Fruit fly (Drosophila melanogaster) whole organism, embryonic: ENCODE measurements around the gene CG13055.

ENCODE experiments used
- Asciz ChIP-seq: fragments of 200-800 bp; sonication (Bioruptor generic); optimal IDR thresholded peaks from 2 replicates; lab custom pipeline; 2017; ENCODE audit warnings: missing biosample characterization, mild to moderate bottlenecking, missing genetic modification characterization, missing genetic modification reagents
- CG11456 ChIP-seq: fragments of 200-800 bp; sonication (Bioruptor generic); IDR thresholded peaks from 3 replicates; pipeline ENCODE4 v1.3.6; 2022; ENCODE audit warnings: missing biosample characterization, missing genetic modification characterization
- CG14441 ChIP-seq: fragments of 200-800 bp; sonication (Bioruptor generic); IDR thresholded peaks from 2 replicates; pipeline ENCODE4 v1.3.6; 2022; ENCODE audit warnings: missing biosample characterization, missing genetic modification characterization
- CG15696 ChIP-seq: fragments of 200-800 bp; sonication (Bioruptor generic); optimal IDR thresholded peaks from 2 replicates; lab custom pipeline; 2019; ENCODE audit warnings: missing biosample characterization, mild to moderate bottlenecking, missing genetic modification characterization, moderate library complexity
- CG1647 ChIP-seq: fragments of 200-800 bp; sonication (Bioruptor generic); optimal IDR thresholded peaks from 3 replicates; lab custom pipeline; 2016; ENCODE audit warnings: missing biosample characterization, missing genetic modification characterization
- CG16779 ChIP-seq: fragments of 200-800 bp; sonication (Bioruptor generic); IDR thresholded peaks from 2 replicates; pipeline ENCODE4 v1.3.6; 2022; ENCODE audit warnings: missing biosample characterization, missing genetic modification characterization
- CG34224 ChIP-seq: fragments of 200-800 bp; sonication (Bioruptor generic); IDR thresholded peaks from 3 replicates; pipeline ENCODE4 v1.3.6; 2022; ENCODE audit warnings: missing biosample characterization, missing genetic modification characterization; ENCODE audit not compliant: partially characterized antibody
- CG6654 ChIP-seq: fragments of 200-800 bp; sonication (Bioruptor generic); optimal IDR thresholded peaks from 2 replicates; lab custom pipeline; 2017; ENCODE audit warnings: missing biosample characterization, mild to moderate bottlenecking, missing genetic modification characterization
- Camta ChIP-seq: fragments of 200-800 bp; sonication (Bioruptor generic); optimal IDR thresholded peaks from 2 replicates; lab custom pipeline; 2016; ENCODE audit warnings: missing biosample characterization, missing genetic modification characterization
- Dfd ChIP-seq, 2 experiments: fragments of >200 bp; optimal IDR thresholded peaks; 2 replicates each; lab custom pipeline; 2017; ENCODE audit warnings: missing biosample characterization in 2 of 2, missing genetic modification characterization in 2 of 2
- Drgx ChIP-seq: fragments of 200-800 bp; sonication (Bioruptor generic); IDR thresholded peaks from 2 replicates; pipeline ENCODE4 v1.3.6; 2022; ENCODE audit warnings: missing biosample characterization, missing genetic modification characterization
- Gsc ChIP-seq: fragments of 200-800 bp; sonication (Bioruptor generic); IDR thresholded peaks from 2 replicates; pipeline ENCODE4 v1.3.6; 2022; ENCODE audit warnings: missing biosample characterization, missing genetic modification characterization
- Mad ChIP-seq: fragments of 200-800 bp; sonication (Bioruptor generic); optimal IDR thresholded peaks from 2 replicates; lab custom pipeline; 2016; ENCODE audit warnings: missing biosample characterization, missing genetic modification characterization
- Side ChIP-seq: fragments of 200-800 bp; sonication (Bioruptor generic); optimal IDR thresholded peaks from 2 replicates; lab custom pipeline; 2016; ENCODE audit warnings: missing biosample characterization, missing genetic modification characterization
- Spps ChIP-seq: fragments of 200-800 bp; sonication (Bioruptor generic); optimal IDR thresholded peaks from 2 replicates; lab custom pipeline; 2018; ENCODE audit warnings: missing biosample characterization, mild to moderate bottlenecking, missing genetic modification characterization
- YL-1 ChIP-seq: fragments of 200-800 bp; sonication (Bioruptor generic); optimal IDR thresholded peaks from 3 replicates; lab custom pipeline; 2017; ENCODE audit warnings: missing biosample characterization, mild to moderate bottlenecking, missing genetic modification characterization
- abd-A ChIP-seq: fragments of 200-800 bp; sonication (Bioruptor generic); optimal IDR thresholded peaks from 3 replicates; lab custom pipeline; 2019; ENCODE audit warnings: missing biosample characterization, mild to moderate bottlenecking, missing genetic modification characterization, moderate library complexity
- cas ChIP-seq: fragments of 200-800 bp; sonication (Bioruptor generic); IDR thresholded peaks from 2 replicates; pipeline ENCODE4 v1.3.6; 2022; ENCODE audit warnings: missing biosample characterization, missing genetic modification characterization
- chif ChIP-seq, 2 experiments: fragments of 200-800 bp; sonication (Bioruptor generic); optimal IDR thresholded peaks; 3 replicates each; lab custom pipeline; 2016; ENCODE audit warnings: missing biosample characterization in 2 of 2, missing genetic modification characterization in 2 of 2
- crol ChIP-seq: fragments of 200-800 bp; sonication (Bioruptor generic); IDR thresholded peaks from 2 replicates; pipeline ENCODE4 v1.3.6; 2022; ENCODE audit warnings: missing biosample characterization, missing genetic modification characterization
- crp ChIP-seq, 2 experiments: fragments of 200-800 bp; sonication (Bioruptor generic); optimal IDR thresholded peaks; 2 replicates in 1 of 2; 3 replicates in 1 of 2; lab custom pipeline; 2017; ENCODE audit warnings: missing biosample characterization in 2 of 2, missing genetic modification characterization in 2 of 2, mild to moderate bottlenecking in 1 of 2, moderate library complexity in 1 of 2
- dysf ChIP-seq: fragments of 200-800 bp; sonication (Bioruptor generic); IDR thresholded peaks from 3 replicates; pipeline ENCODE4 v1.3.6; 2022; ENCODE audit warnings: missing biosample characterization, missing genetic modification characterization
- en ChIP-seq: fragments of 200-800 bp; sonication (Bioruptor generic); optimal IDR thresholded peaks from 2 replicates; lab custom pipeline; 2016; ENCODE audit warnings: missing biosample characterization, missing genetic modification characterization
- hbn ChIP-seq: fragments of 200-800 bp; sonication (Bioruptor generic); IDR thresholded peaks from 2 replicates; pipeline ENCODE4 v1.3.6; 2022; ENCODE audit warnings: missing biosample characterization, missing genetic modification characterization; ENCODE audit not compliant: partially characterized antibody
- lbe ChIP-seq: fragments of 200-800 bp; sonication (Bioruptor generic); optimal IDR thresholded peaks from 2 replicates; lab custom pipeline; 2016; ENCODE audit warnings: missing biosample characterization, mild to moderate bottlenecking, missing genetic modification characterization
- mirr ChIP-seq: fragments of 200-800 bp; sonication (Bioruptor generic); optimal IDR thresholded peaks from 3 replicates; lab custom pipeline; 2018; ENCODE audit warnings: missing biosample characterization, mild to moderate bottlenecking, missing genetic modification characterization
- nmo ChIP-seq: fragments of 200-800 bp; sonication (Bioruptor generic); optimal IDR thresholded peaks from 2 replicates; lab custom pipeline; 2018; ENCODE audit warnings: missing biosample characterization, mild to moderate bottlenecking, missing genetic modification characterization, moderate library complexity
- nom ChIP-seq: fragments of 200-800 bp; sonication (Bioruptor generic); optimal IDR thresholded peaks from 2 replicates; lab custom pipeline; 2017; ENCODE audit warnings: missing biosample characterization, missing genetic modification characterization, mild to moderate bottlenecking, moderate library complexity, missing genetic modification reagents
- oc ChIP-seq: fragments of 200-800 bp; sonication (Bioruptor generic); optimal IDR thresholded peaks from 2 replicates; lab custom pipeline; 2018; ENCODE audit warnings: missing biosample characterization, mild to moderate bottlenecking, missing genetic modification characterization, moderate library complexity
- salm ChIP-seq: fragments of 200-800 bp; sonication (Bioruptor generic); optimal IDR thresholded peaks from 2 replicates; lab custom pipeline; 2018; ENCODE audit warnings: missing biosample characterization, mild to moderate bottlenecking, missing genetic modification characterization
- sr ChIP-seq: fragments of 200-800 bp; sonication (Bioruptor generic); IDR thresholded peaks from 3 replicates; pipeline ENCODE4 v1.3.6; 2022; ENCODE audit warnings: missing biosample characterization, missing genetic modification characterization
- stc ChIP-seq: fragments of 200-800 bp; sonication (Bioruptor generic); IDR thresholded peaks from 2 replicates; pipeline ENCODE4 v1.3.6; 2022; ENCODE audit warnings: missing biosample characterization, missing genetic modification characterization
- tio ChIP-seq: fragments of 200-800 bp; sonication (Bioruptor generic); optimal IDR thresholded peaks from 2 replicates; lab custom pipeline; 2017; ENCODE audit warnings: missing biosample characterization, missing genetic modification characterization, inconsistent platforms
- tx ChIP-seq: fragments of 200-800 bp; sonication (Bioruptor generic); optimal IDR thresholded peaks from 2 replicates; lab custom pipeline; 2016; ENCODE audit warnings: missing biosample characterization, missing genetic modification characterization
- zen ChIP-seq: fragments of 200-800 bp; sonication (Bioruptor generic); optimal IDR thresholded peaks from 3 replicates; lab custom pipeline; 2018; ENCODE audit warnings: missing biosample characterization, mild to moderate bottlenecking, missing genetic modification characterization, moderate library complexity

CG13055 gene

dm6 chr3L:16215816-16216215 is 36.3 kb downstream of the CG13055 start:
- TF ChIP-seq CG11456 (GFP tag; lab: Robert Waterston, UW): no peak
- peak; percentile 37 for TF ChIP-seq lbe

- TF ChIP-seq Spps (tag; lab: Kevin White, UChicago): no peak
- no peak for TF ChIP-seq YL-1
- no peak for TF ChIP-seq Side
- no peak for TF ChIP-seq CG34224 (GFP tag; lab: Robert Waterston, UW)
- TF ChIP-seq Dfd (GFP tag; optimal IDR thresholded peaks at IDR 0.05; lab: Kevin White, UChicago): no peak
- no peak for TF ChIP-seq tio (GFP tag; lab: Kevin White, UChicago)
- no peak for TF ChIP-seq salm (tag; lab: Kevin White, UChicago)
- TF ChIP-seq stc (GFP tag; lab: Robert Waterston, UW): no peak
- no peak for TF ChIP-seq hbn (GFP tag; lab: Robert Waterston, UW)
- no peak for TF ChIP-seq Asciz
- no peak for TF ChIP-seq zen (tag; lab: Kevin White, UChicago)
- TF ChIP-seq, all 482 proteins: peak for 0
Observed at dm6 chr3L:16215411-16215810, 36.7 kb downstream of the CG13055 start.

dm6 chr3L:16214533-16215207 is 37.5 kb downstream of the CG13055 start:
- TF ChIP-seq nom (GFP tag; lab: Kevin White, UChicago) (peak; percentile 27), Mad (GFP tag; lab: Kevin White, UChicago) (no peak), CG1647 (no peak), Camta (GFP tag; lab: Kevin White, UChicago) (no peak), CG6654 (GFP tag; lab: Kevin White, UChicago) (no peak), sr (GFP tag; lab: Robert Waterston, UW) (peak; percentile 48; the same call in 1 of the 3 replicates), en (no peak), crol (GFP tag; lab: Robert Waterston, UW) (peak; percentile 51), chif (GFP tag; optimal IDR thresholded peaks at IDR 0.05; lab: Kevin White, UChicago) (no peak), oc (tag; lab: Kevin White, UChicago) (no peak), Drgx (GFP tag; lab: Robert Waterston, UW) (peak; percentile 43; the same call in 1 of the 2 replicates), nmo (GFP tag; lab: Kevin White, UChicago) (no peak)

- TF ChIP-seq CG15696 (tag; lab: Kevin White, UChicago): no peak
- TF ChIP-seq CG14441: no peak
- no peak for TF ChIP-seq tx
- no peak for TF ChIP-seq mirr (GFP tag; lab: Kevin White, UChicago)
- no peak for TF ChIP-seq abd-A (tag; lab: Kevin White, UChicago)
- no peak for TF ChIP-seq Gsc
- TF ChIP-seq dysf (GFP tag; lab: Robert Waterston, UW): no peak
- TF ChIP-seq cas: no peak
- TF ChIP-seq CG11456 (GFP tag; lab: Robert Waterston, UW): no peak
- TF ChIP-seq, all 482 proteins: peak for 0
Observed at dm6 chr3L:16213201-16213600, 39.0 kb downstream of the CG13055 start.

dm6 chr3L:16211936-16212287 is 40.2 kb downstream of the CG13055 start:
- TF ChIP-seq CG16779 (GFP tag; lab: Robert Waterston, UW): no peak
- TF ChIP-seq crp (GFP tag; optimal IDR thresholded peaks at IDR 0.05; lab: Kevin White, UChicago): no peak
